Worm (Caenorhabditis elegans) whole organism, midembryonic: ENCODE data around the gene F08H9.2.

ENCODE experiments used
- T22C8.4 ChIP-seq: fragments of 200-800 bp; sonication (Bioruptor generic); IDR thresholded peaks from 2 replicates; pipeline ENCODE4 v1.3.6; 2022; ENCODE audit warnings: missing genetic modification characterization, missing compliant biosample characterization
- flt-1 ChIP-seq: fragments of 200-800 bp; sonication (Bioruptor generic); IDR thresholded peaks from 2 replicates; pipeline ENCODE4 v1.3.6; 2022; ENCODE audit warnings: missing genetic modification characterization, missing compliant biosample characterization
- klf-2 ChIP-seq: fragments of 200-800 bp; sonication (Bioruptor generic); conservative IDR thresholded peaks from 2 replicates; pipeline ENCODE4 v1.3.6; 2022; ENCODE audit warnings: missing genetic modification reagents, missing genetic modification characterization, missing compliant biosample characterization
- med-1 ChIP-seq: sonication (generic microtip); optimal IDR thresholded peaks from 2 replicates; lab custom pipeline; 2017; ENCODE audit warnings: missing genetic modification characterization, mild to moderate bottlenecking, missing compliant biosample characterization, antibody characterized with exemption, missing genetic modification reagents; ENCODE audit not compliant: insufficient read depth
- ref-1 ChIP-seq: fragments of 200-800 bp; sonication (Bioruptor generic); conservative IDR thresholded peaks from 2 replicates; pipeline ENCODE4 v1.3.6; 2022; ENCODE audit warnings: missing genetic modification reagents, missing genetic modification characterization, missing compliant biosample characterization
- tab-1 ChIP-seq: fragments of 200-800 bp; sonication (Bioruptor generic); IDR thresholded peaks from 2 replicates; pipeline ENCODE4 v1.3.6; 2022; ENCODE audit warnings: missing genetic modification characterization, missing compliant biosample characterization
- ztf-23 ChIP-seq: fragments of 200-800 bp; sonication (Bioruptor generic); IDR thresholded peaks from 2 replicates; pipeline ENCODE4 v1.3.6; 2022; ENCODE audit warnings: missing genetic modification reagents, missing genetic modification characterization, missing compliant biosample characterization

ce11 chrV:14481401-14481800 lies 20.9 kb downstream of the F08H9.2 start, which contains the start of gene R02D5.7:
- TF ChIP-seq med-1 (GFP tag; lab: Kevin White, UChicago) (no peak), flt-1 (GFP tag; lab: Robert Waterston, UW) (no peak), klf-2 (GFP tag; lab: Robert Waterston, UW) (no peak), ref-1 (GFP tag; lab: Robert Waterston, UW) (no peak), T22C8.4 (no peak), tab-1 (GFP tag; lab: Robert Waterston, UW) (no peak), ztf-23 (GFP tag; lab: Robert Waterston, UW) (no peak)
